Fruit fly (Drosophila melanogaster) whole organism: ENCODE measurements around the gene CG10514.

Source experiments
- CG8478 ChIP-seq: fragments of >200 bp; optimal IDR thresholded peaks from 2 replicates; lab custom pipeline; 2018; ENCODE audit warnings: inconsistent platforms
- Dll ChIP-seq: fragments of >200 bp; optimal IDR thresholded peaks from 2 replicates; lab custom pipeline; 2017
- EcR ChIP-seq, 2 experiments: fragments of >200 bp; optimal IDR thresholded peaks; 2 replicates each; lab custom pipeline; 2017; ENCODE audit warnings: missing biosample characterization in 2 of 2, missing genetic modification characterization in 2 of 2, missing genetic modification reagents in 2 of 2
- pan ChIP-seq: fragments of >200 bp; optimal IDR thresholded peaks from 2 replicates; lab custom pipeline; 2017
- psq ChIP-seq: fragments of >200 bp; optimal IDR thresholded peaks from 2 replicates; lab custom pipeline; 2017
- usp ChIP-seq: fragments of >200 bp; optimal IDR thresholded peaks from 2 replicates; lab custom pipeline; 2017; ENCODE audit warnings: missing biosample characterization, missing genetic modification characterization, mixed read lengths

Gene CG10514

DNA sequence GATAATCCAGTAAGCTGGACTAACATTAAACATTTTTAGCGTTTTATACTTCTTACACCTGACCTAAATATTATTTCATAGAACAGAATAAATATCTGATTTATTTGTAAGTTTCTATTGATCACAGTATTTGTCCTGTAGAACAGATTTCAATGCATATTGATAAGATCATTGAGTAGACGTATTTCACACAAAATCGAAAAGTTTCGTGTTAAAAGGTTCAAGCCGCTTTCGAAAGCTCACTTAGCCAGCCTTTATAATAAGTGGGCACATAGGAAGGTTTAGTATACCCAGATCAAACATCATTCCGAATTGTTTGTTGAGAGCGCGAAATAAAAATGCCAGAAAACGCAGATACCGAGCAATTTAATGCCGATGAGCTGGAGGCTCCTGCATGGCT lies 9.9 kb upstream of the CG10514 start, which contains the start of gene CG11893:
Gene CG11893, plus strand, starts transcription at position 301 of the 400 bp plus-strand sequence.
- TF ChIP-seq Dll (lab: Kevin White, UChicago) (no peak), CG8478 (lab: Kevin White, UChicago) (no peak), psq (lab: Kevin White, UChicago) (no peak), usp (GFP tag; lab: Kevin White, UChicago) (no peak), pan (lab: Kevin White, UChicago) (no peak), EcR (GFP tag; optimal IDR thresholded peaks at IDR 0.05; lab: Kevin White, UChicago) (no peak)

DNA sequence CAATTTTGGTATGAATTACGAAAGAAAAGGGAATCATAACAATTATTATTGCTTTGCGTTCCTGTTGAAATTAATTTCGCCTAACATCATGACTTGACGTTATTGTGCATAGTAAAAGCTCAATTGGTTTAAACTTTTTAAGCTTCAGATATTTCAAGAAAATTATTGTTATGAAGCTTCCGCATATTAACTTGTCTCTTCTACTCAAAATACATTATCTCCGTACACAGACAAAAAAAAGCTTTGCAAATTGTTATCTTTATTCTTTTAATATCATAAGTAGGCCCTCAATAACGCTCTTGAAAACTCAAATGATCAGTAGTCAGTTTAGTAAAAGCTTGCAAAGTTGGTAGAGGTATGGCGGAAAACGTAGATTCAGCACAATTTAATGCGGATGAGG lies 7.5 kb upstream of the CG10514 start, which contains the start of gene CG13658:
Gene CG13658, plus strand, starts transcription at position 347 of the 400 bp plus-strand sequence.
- TF ChIP-seq CG8478 (lab: Kevin White, UChicago) (no peak), usp (GFP tag; lab: Kevin White, UChicago) (no peak), pan (lab: Kevin White, UChicago) (no peak), psq (lab: Kevin White, UChicago) (no peak), EcR (GFP tag; optimal IDR thresholded peaks at IDR 0.05; lab: Kevin White, UChicago) (no peak), Dll (lab: Kevin White, UChicago) (no peak)

DNA sequence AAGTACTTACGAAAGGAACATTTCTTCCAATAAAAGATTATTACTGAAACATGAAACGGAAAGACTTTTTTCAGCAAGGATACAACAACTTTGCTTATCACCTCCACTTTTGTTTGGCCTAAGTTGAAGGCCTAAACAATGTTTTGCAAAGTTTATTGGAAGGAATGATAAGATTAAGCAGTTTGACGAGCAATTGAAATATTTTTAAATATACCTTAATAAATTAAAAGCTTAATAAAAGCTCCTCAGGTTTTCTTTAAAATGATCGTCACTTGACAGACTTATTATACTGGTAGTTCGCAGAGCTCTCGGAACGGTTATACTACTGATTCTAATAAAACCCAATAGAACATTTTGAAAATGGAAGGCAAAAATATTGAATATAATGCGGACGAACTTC lies 5.5 kb upstream of the CG10514 start, which contains the start of gene CG31104:
Gene CG31104, plus strand, starts transcription at position 301 of the 400 bp plus-strand sequence.
- TF ChIP-seq EcR (GFP tag; optimal IDR thresholded peaks at IDR 0.05; lab: Kevin White, UChicago) (no peak), pan (lab: Kevin White, UChicago) (no peak), usp (GFP tag; lab: Kevin White, UChicago) (no peak), psq (lab: Kevin White, UChicago) (no peak), CG8478 (lab: Kevin White, UChicago) (no peak), Dll (lab: Kevin White, UChicago) (no peak)

DNA sequence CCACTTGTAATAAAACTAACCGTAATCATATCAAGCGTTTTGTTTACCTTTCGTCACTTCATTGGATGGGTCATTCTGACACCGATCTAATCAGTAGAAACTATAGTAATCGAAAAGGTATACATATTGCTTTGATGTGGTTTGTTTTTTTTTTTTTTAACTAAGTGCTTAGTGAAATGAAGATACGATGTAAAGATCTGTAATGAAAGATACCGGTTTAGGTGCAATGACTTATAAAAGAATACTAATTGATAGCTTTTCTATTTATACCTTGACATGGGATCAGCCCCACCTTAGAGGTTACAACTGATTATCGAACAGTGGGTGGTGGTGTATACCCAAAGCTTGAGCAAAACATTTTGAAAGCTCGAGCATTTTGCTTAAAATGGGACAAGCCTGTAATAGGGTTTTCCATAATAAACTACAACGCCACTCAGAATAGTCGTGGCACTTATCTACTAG lies 3.6 kb upstream of the CG10514 start, which contains the start of gene CG31300:
Gene CG31300, plus strand, starts transcription at position 412 of the 462 bp plus-strand sequence.
- no peak for TF ChIP-seq Dll (lab: Kevin White, UChicago)
- no peak for TF ChIP-seq CG8478 (lab: Kevin White, UChicago)
- no peak for TF ChIP-seq psq (lab: Kevin White, UChicago)
- TF ChIP-seq pan (lab: Kevin White, UChicago), result no peak
- no peak for TF ChIP-seq usp (GFP tag; lab: Kevin White, UChicago)
- TF ChIP-seq EcR (GFP tag; optimal IDR thresholded peaks at IDR 0.05; lab: Kevin White, UChicago), result no peak

DNA sequence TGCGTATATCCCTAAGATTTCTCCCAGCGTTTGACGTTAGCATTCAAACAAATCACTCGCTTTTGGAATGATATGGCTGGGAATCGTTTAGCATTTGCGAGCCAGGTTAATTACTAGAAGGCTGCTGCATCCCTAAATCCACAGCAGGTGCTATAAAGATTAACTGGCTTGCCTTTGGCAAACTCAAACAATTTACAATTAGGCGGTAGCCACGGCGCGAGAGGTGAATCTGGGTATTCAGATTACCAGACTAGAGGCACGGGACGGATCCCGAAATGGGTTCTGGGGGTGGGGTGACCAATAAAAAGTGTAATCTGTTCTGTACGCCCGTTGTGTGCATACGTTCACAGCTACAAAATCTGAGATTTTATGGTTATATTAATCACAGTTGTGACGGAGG lies 1.5 kb upstream of the CG10514 start, which contains the start of gene CG11892:
Gene CG11892, plus strand, starts transcription at position 384 of the 400 bp plus-strand sequence.
- TF ChIP-seq Dll (lab: Kevin White, UChicago) (no peak), usp (GFP tag; lab: Kevin White, UChicago) (no peak), pan (lab: Kevin White, UChicago) (no peak), EcR (GFP tag; optimal IDR thresholded peaks at IDR 0.05; lab: Kevin White, UChicago) (no peak), CG8478 (lab: Kevin White, UChicago) (no peak), psq (lab: Kevin White, UChicago) (no peak)

DNA sequence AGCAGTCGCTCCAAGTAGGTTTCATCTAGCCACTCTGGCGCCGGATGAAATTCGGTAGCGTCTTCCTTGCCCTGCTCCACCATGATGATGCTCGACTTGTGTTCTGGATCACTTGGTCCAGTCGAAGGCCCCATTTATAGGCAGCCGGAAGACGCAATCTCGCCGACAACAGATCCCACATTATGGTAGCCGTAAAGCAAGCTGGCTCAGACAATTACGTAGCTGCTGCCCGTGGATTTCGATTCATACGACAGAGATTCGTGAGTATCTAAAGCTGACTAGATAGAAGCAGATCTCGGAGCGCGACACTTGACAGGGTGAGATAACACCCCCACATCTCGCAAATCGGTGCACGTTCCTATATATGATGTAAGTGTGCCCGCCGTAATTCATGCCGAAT lies 2.5 kb downstream of the CG10514 start, which contains the start of gene CG10513:
Gene CG10513, minus strand, starts transcription at position 101 of the 400 bp plus-strand sequence.
- TF ChIP-seq pan (lab: Kevin White, UChicago) (no peak), usp (GFP tag; lab: Kevin White, UChicago) (no peak), Dll (lab: Kevin White, UChicago) (no peak), EcR (GFP tag; optimal IDR thresholded peaks at IDR 0.05; lab: Kevin White, UChicago) (no peak), CG8478 (lab: Kevin White, UChicago) (no peak), psq (lab: Kevin White, UChicago) (no peak)

DNA sequence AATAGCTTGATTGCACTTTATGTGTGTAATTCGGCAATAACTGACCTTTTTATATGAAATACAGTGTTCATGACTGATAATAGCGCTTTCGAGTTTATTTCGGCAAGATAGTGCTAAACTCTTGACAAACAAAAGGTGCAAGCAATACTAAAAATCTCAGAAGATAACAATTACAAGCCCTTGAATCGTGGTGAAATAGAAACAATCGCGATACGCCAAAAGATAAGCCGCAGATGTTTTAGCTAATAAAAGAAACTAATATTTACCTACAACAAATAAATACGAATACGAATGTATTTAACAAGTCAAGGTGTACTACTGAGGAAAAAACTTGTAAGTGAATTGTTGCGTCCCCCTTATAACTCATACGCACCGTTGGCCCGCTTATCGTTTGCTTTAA lies 4.4 kb downstream of the CG10514 start:
- TF ChIP-seq usp (GFP tag; lab: Kevin White, UChicago) (no peak), psq (lab: Kevin White, UChicago) (no peak), EcR (GFP tag; optimal IDR thresholded peaks at IDR 0.05; lab: Kevin White, UChicago) (no peak)

DNA sequence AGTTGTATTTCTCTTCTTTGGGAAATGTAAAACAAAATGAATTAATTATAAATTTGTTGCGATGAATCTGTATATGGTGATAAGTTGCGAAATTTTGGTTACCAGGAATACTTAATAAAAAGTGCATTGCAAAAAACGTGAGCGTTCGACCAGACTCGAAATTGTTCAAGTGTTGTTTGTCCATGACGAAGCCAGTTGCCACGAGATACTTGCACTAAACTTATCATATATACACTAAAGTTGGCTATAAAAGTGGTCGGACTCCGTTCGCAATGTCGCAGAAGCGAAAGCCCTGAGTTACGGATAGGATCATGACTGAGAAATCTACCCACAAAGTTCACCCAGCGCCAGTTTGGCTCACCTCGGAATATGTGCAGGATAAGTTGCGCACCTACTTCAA lies 6.1 kb downstream of the CG10514 start, which contains the start of gene CG11878:
Gene CG11878, plus strand, starts transcription at position 301 of the 400 bp plus-strand sequence.
- TF ChIP-seq EcR (GFP tag; optimal IDR thresholded peaks at IDR 0.05; lab: Kevin White, UChicago) (no peak), usp (GFP tag; lab: Kevin White, UChicago) (no peak), pan (lab: Kevin White, UChicago) (no peak), Dll (lab: Kevin White, UChicago) (no peak), psq (lab: Kevin White, UChicago) (no peak), CG8478 (lab: Kevin White, UChicago) (no peak)

DNA sequence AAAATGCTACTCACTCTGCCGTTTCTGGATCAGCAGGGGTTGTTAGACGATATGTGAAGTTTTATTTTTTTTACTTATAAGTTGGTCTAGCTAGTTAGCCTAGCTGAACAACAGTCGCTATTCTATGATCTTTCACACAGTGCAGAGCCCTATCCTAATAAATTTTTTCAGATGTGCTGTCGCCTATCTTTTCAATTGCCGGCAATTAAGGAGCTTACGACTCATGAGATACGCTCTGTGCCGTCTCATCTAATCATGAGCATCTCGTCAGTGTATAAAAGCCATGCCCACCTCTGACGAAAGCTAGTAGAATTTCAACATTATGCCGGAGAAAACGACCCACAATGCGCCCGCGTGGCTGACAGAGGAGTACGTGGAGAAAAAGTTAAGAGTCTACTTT lies 9.7 kb downstream of the CG10514 start, which contains the start of the genes CG11889 and CG11891:
Gene CG11889, plus strand, starts transcription at position 301 of the 400 bp plus-strand sequence.
Gene CG11891, plus strand, starts transcription at position 301 of the 400 bp plus-strand sequence.
- TF ChIP-seq psq (lab: Kevin White, UChicago) (no peak), Dll (lab: Kevin White, UChicago) (no peak), pan (lab: Kevin White, UChicago) (no peak), usp (GFP tag; lab: Kevin White, UChicago) (no peak), CG8478 (lab: Kevin White, UChicago) (no peak), EcR (GFP tag; optimal IDR thresholded peaks at IDR 0.05; lab: Kevin White, UChicago) (no peak)

DNA sequence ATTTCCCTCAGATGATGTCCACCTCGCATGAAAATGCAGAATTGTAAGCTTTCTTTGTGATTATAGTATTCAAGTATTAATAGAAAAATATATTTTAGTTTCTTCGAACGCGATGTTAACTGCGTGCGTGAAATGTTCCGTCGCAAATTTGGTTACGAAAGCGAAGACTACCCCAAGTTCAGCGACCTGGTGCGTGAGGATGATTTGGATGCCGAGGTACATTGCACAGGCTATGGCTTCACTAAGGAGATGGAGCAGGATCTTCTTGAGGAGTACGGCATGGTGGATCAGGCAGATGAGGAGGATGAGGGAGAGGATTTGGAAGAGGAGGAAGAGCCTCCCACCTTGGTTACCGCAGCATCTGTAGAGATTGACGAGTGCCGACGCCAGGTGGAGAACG lies 12.9 kb downstream of the CG10514 start:
- TF ChIP-seq pan (lab: Kevin White, UChicago) (no peak), Dll (lab: Kevin White, UChicago) (no peak), usp (GFP tag; lab: Kevin White, UChicago) (no peak), psq (lab: Kevin White, UChicago) (no peak), EcR (GFP tag; optimal IDR thresholded peaks at IDR 0.05; lab: Kevin White, UChicago) (no peak), CG8478 (lab: Kevin White, UChicago) (no peak)

DNA sequence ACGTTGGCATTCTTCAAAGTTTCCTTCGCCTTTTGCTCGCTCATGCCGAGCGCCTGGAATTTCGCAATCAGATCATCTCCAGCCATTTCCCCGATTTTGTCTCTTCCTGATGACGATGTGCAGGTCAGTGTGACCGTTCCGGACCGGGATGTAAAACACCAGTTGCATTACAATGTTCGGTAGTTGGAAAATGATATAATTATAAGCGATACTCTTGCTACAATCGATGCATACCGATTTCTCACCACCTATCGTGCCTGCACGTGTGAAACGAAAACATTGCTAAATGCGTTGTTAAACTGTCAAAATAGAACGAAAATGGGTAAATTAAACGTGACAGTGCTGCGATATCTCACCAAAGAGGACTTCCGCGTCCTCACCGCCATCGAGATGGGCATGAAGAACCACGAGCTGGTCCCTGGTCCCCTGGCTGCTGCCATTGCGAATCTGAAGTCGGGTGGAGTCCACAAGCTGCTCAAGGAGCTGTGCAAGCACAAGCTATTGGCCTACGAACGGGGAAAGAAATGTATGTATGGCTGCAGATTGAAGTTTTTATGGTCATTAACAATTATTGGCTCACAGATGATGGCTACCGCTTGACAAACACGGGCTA lies 14.0 kb downstream of the CG10514 start, which contains the start of the genes GlnRS and RIOK2:
Gene GlnRS, minus strand, starts transcription at position 133 of the 613 bp plus-strand sequence.
Gene RIOK2, plus strand, starts transcription at position 256 of the 613 bp plus-strand sequence.
- TF ChIP-seq psq (lab: Kevin White, UChicago) (no peak), pan (lab: Kevin White, UChicago) (no peak), usp (GFP tag; lab: Kevin White, UChicago) (no peak), EcR (GFP tag; optimal IDR thresholded peaks at IDR 0.05; lab: Kevin White, UChicago) (no peak), Dll (lab: Kevin White, UChicago) (no peak)
